Worm (Caenorhabditis elegans) whole organism, L3 larva: Measurements from ENCODE around the gene srd-67.
A peak's percentile ranks its signal among the peaks of the same experiment; 100 is the strongest.

Experiments
- ZK546.5 ChIP-seq: sonication (generic microtip); optimal IDR thresholded peaks from 2 replicates; lab custom pipeline; 2017; ENCODE audit warnings: missing biosample characterization, missing genetic modification characterization
- aly-2 ChIP-seq: fragments of 150-350 bp; optimal IDR thresholded peaks from 2 replicates; lab custom pipeline; 2014; ENCODE audit warnings: missing biosample characterization, missing genetic modification characterization
- ama-1 ChIP-seq: fragments of 150-350 bp; optimal IDR thresholded peaks from 2 replicates; lab custom pipeline; 2018
- ceh-16 ChIP-seq: sonication (generic microtip); optimal IDR thresholded peaks from 2 replicates; lab custom pipeline; 2017; ENCODE audit warnings: missing biosample characterization, missing genetic modification characterization
- ceh-28 ChIP-seq: fragments of 150-350 bp; optimal IDR thresholded peaks from 2 replicates; lab custom pipeline; 2014; ENCODE audit warnings: missing biosample characterization, missing genetic modification reagents, missing genetic modification characterization
- ceh-82 ChIP-seq: fragments of 150-350 bp; optimal IDR thresholded peaks from 2 replicates; lab custom pipeline; 2014; ENCODE audit warnings: missing biosample characterization, missing genetic modification characterization
- daf-12 ChIP-seq: fragments of 150-350 bp; optimal IDR thresholded peaks from 2 replicates; lab custom pipeline; 2014; ENCODE audit warnings: missing biosample characterization, missing genetic modification reagents, missing genetic modification characterization
- egl-27 ChIP-seq: sonication (generic microtip); optimal IDR thresholded peaks from 4 replicates; lab custom pipeline; 2017; ENCODE audit warnings: missing biosample characterization, missing genetic modification reagents, missing genetic modification characterization
- elt-2 ChIP-seq: sonication (generic microtip); optimal IDR thresholded peaks from 2 replicates; lab custom pipeline; 2016; ENCODE audit warnings: missing genetic modification reagents, mild to moderate bottlenecking, missing genetic modification characterization, missing compliant biosample characterization
- elt-3 ChIP-seq, 3 experiments: fragments of 150-350 bp in 1 of 3; sonication (generic microtip) in 2 of 3; optimal IDR thresholded peaks; 2 replicates in 2 of 3; 4 replicates in 1 of 3; lab custom pipeline; 2014 to 2017; ENCODE audit warnings: missing biosample characterization in 3 of 3, missing genetic modification characterization in 3 of 3
- eor-1 ChIP-seq, 2 experiments: fragments of 150-350 bp; optimal IDR thresholded peaks; 2 replicates each; lab custom pipeline; 2014 to 2018; ENCODE audit warnings: missing biosample characterization in 2 of 2, missing genetic modification characterization in 2 of 2
- fkh-10 ChIP-seq: sonication (generic microtip); optimal IDR thresholded peaks from 2 replicates; lab custom pipeline; 2017; ENCODE audit warnings: missing biosample characterization, missing genetic modification reagents, missing genetic modification characterization
- fkh-2 ChIP-seq: fragments of 150-350 bp; optimal IDR thresholded peaks from 2 replicates; lab custom pipeline; 2014; ENCODE audit warnings: missing biosample characterization, missing genetic modification reagents, missing genetic modification characterization
- lin-39 ChIP-seq: fragments of 150-350 bp; optimal IDR thresholded peaks from 2 replicates; lab custom pipeline; 2018; ENCODE audit warnings: missing biosample characterization, missing genetic modification reagents, missing genetic modification characterization
- lsy-12 ChIP-seq: sonication (generic microtip); optimal IDR thresholded peaks from 2 replicates; lab custom pipeline; 2016; ENCODE audit warnings: mild to moderate bottlenecking, missing genetic modification characterization, missing compliant biosample characterization
- mdl-1 ChIP-seq: fragments of 150-350 bp; optimal IDR thresholded peaks from 2 replicates; lab custom pipeline; 2014; ENCODE audit warnings: missing biosample characterization, missing genetic modification characterization
- mml-1 ChIP-seq: fragments of 150-350 bp; sonication (generic microtip); optimal IDR thresholded peaks from 3 replicates; lab custom pipeline; 2014; ENCODE audit warnings: missing biosample characterization, missing genetic modification characterization
- nfya-1 ChIP-seq: sonication (generic microtip); optimal IDR thresholded peaks from 2 replicates; lab custom pipeline; 2017; ENCODE audit warnings: missing genetic modification characterization, mild to moderate bottlenecking, missing compliant biosample characterization, antibody characterized with exemption, moderate library complexity; ENCODE audit not compliant: insufficient read depth
- nhr-11 ChIP-seq: fragments of 150-350 bp; optimal IDR thresholded peaks from 2 replicates; lab custom pipeline; 2014; ENCODE audit warnings: missing biosample characterization, missing genetic modification characterization
- nhr-25 ChIP-seq: sonication (generic microtip); optimal IDR thresholded peaks from 2 replicates; lab custom pipeline; 2017; ENCODE audit warnings: missing biosample characterization, missing genetic modification characterization
- nhr-28 ChIP-seq: fragments of 150-350 bp; optimal IDR thresholded peaks from 2 replicates; lab custom pipeline; 2014; ENCODE audit warnings: missing biosample characterization, missing genetic modification characterization
- nhr-43 ChIP-seq: sonication (generic microtip); optimal IDR thresholded peaks from 2 replicates; lab custom pipeline; 2016; ENCODE audit warnings: mild to moderate bottlenecking, missing genetic modification characterization, missing compliant biosample characterization; ENCODE audit not compliant: poor library complexity, severe bottlenecking
- nhr-67 ChIP-seq: fragments of 150-350 bp; optimal IDR thresholded peaks from 2 replicates; lab custom pipeline; 2014; ENCODE audit warnings: missing biosample characterization, missing genetic modification characterization
- nhr-76 ChIP-seq: fragments of 150-350 bp; sonication (generic microtip); optimal IDR thresholded peaks from 5 replicates; lab custom pipeline; 2014; ENCODE audit warnings: missing biosample characterization, missing genetic modification characterization
- nhr-77 ChIP-seq: fragments of 150-350 bp; optimal IDR thresholded peaks from 2 replicates; lab custom pipeline; 2014; ENCODE audit warnings: missing biosample characterization, missing genetic modification characterization
- pha-4 ChIP-seq: fragments of 150-350 bp; optimal IDR thresholded peaks from 2 replicates; lab custom pipeline; 2014; ENCODE audit warnings: missing biosample characterization, missing genetic modification reagents, missing genetic modification characterization
- pqm-1 ChIP-seq: fragments of 150-350 bp; optimal IDR thresholded peaks from 2 replicates; lab custom pipeline; 2017; ENCODE audit warnings: missing biosample characterization, missing genetic modification characterization, inconsistent platforms
- sea-2 ChIP-seq: fragments of 150-350 bp; sonication (generic microtip); optimal IDR thresholded peaks from 4 replicates; lab custom pipeline; 2014; ENCODE audit warnings: missing biosample characterization, missing genetic modification reagents, missing genetic modification characterization
- snpc-4 ChIP-seq: fragments of 150-350 bp; optimal IDR thresholded peaks from 2 replicates; lab custom pipeline; 2014; ENCODE audit warnings: missing biosample characterization, missing genetic modification characterization
- tbx-2 ChIP-seq: sonication (generic microtip); optimal IDR thresholded peaks from 2 replicates; lab custom pipeline; 2016; ENCODE audit warnings: mild to moderate bottlenecking, missing genetic modification characterization, missing compliant biosample characterization
- unc-39 ChIP-seq: sonication (generic microtip); optimal IDR thresholded peaks from 4 replicates; lab custom pipeline; 2017; ENCODE audit warnings: missing biosample characterization, missing genetic modification characterization
- unc-62 ChIP-seq: fragments of 150-350 bp; sonication (generic microtip); optimal IDR thresholded peaks from 4 replicates; lab custom pipeline; 2014; ENCODE audit warnings: missing biosample characterization, missing genetic modification reagents, missing genetic modification characterization
- zag-1 ChIP-seq: fragments of 150-350 bp; optimal IDR thresholded peaks from 2 replicates; lab custom pipeline; 2014; ENCODE audit warnings: missing biosample characterization, missing genetic modification characterization
- ztf-11 ChIP-seq: fragments of 150-350 bp; optimal IDR thresholded peaks from 2 replicates; lab custom pipeline; 2014; ENCODE audit warnings: missing biosample characterization, missing genetic modification characterization

srd-67 gene

ce11 chrIII:2245727-2246126 lies at the start of gene srd-67:
Gene srd-67, minus strand, starts transcription at chrIII:2245827.
- TF ChIP-seq unc-62 = no peak
- TF ChIP-seq tbx-2 (tag; lab: Kevin White, UChicago) = no peak
- TF ChIP-seq pqm-1 (tag; lab: Kevin White, UChicago) = no peak
- TF ChIP-seq nfya-1 (tag; lab: Kevin White, UChicago) = no peak
- no peak for TF ChIP-seq sea-2 (GFP tag; lab: Kevin White, UChicago)
- TF ChIP-seq eor-1 (tag; optimal IDR thresholded peaks at IDR 0.05; lab: Kevin White, UChicago) = no peak

- TF ChIP-seq nfya-1 (tag; lab: Kevin White, UChicago) (no peak), ztf-11 (tag; lab: Kevin White, UChicago) (no peak), ceh-82 (tag; lab: Kevin White, UChicago) (no peak), nhr-25 (tag; lab: Kevin White, UChicago) (no peak), daf-12 (no peak), elt-2 (tag; lab: Kevin White, UChicago) (peak; percentile 64), lin-39 (tag; lab: Kevin White, UChicago) (no peak), fkh-10 (GFP tag; lab: Kevin White, UChicago) (no peak), nhr-76 (tag; lab: Kevin White, UChicago) (no peak), eor-1 (tag; optimal IDR thresholded peaks at IDR 0.05; lab: Kevin White, UChicago) (no peak), nhr-11 (no peak), egl-27 (no peak), aly-2 (no peak), ZK546.5 (tag; lab: Kevin White, UChicago) (no peak), snpc-4 (tag; lab: Kevin White, UChicago) (no peak), nhr-28 (tag; lab: Kevin White, UChicago) (no peak), lsy-12 (tag; lab: Kevin White, UChicago) (no peak), unc-62 (no peak), fkh-2 (no peak), pha-4 (peak; percentile 99), pqm-1 (tag; lab: Kevin White, UChicago) (peak; percentile 69), mdl-1 (tag; lab: Kevin White, UChicago) (no peak)
Measured at ce11 chrIII:2294736-2295135, 49.1 kb upstream of the srd-67 start.

- peak; percentile 59 for TF ChIP-seq elt-2 (tag; lab: Kevin White, UChicago)
- no peak for TF ChIP-seq pha-4
- TF ChIP-seq unc-39 (tag; lab: Kevin White, UChicago) = no peak
- no peak for TF ChIP-seq nhr-77
- peak; percentile 41 for TF ChIP-seq pqm-1 (tag; lab: Kevin White, UChicago)
- TF ChIP-seq tbx-2 (tag; lab: Kevin White, UChicago) = no peak
Measured at ce11 chrIII:2291139-2291538, 45.5 kb upstream of the srd-67 start, which contains the start of gene fbxa-219. Gene fbxa-219, plus strand, starts transcription at chrIII:2291415.

ce11 chrIII:2288261-2288660 lies 42.6 kb upstream of the srd-67 start:
- TF ChIP-seq nhr-43 (tag; lab: Kevin White, UChicago) (no peak), nhr-76 (tag; lab: Kevin White, UChicago) (no peak), nhr-67 (no peak), elt-3 (tag; optimal IDR thresholded peaks at IDR 0.05; lab: Kevin White, UChicago) (no peak), mml-1 (tag; lab: Kevin White, UChicago) (no peak), zag-1 (tag; lab: Kevin White, UChicago) (no peak), ama-1 (lab: Kevin White, UChicago) (no peak), pha-4 (no peak), sea-2 (GFP tag; lab: Kevin White, UChicago) (no peak), unc-39 (tag; lab: Kevin White, UChicago) (no peak), ceh-16 (tag; lab: Kevin White, UChicago) (no peak), snpc-4 (tag; lab: Kevin White, UChicago) (no peak)

- TF ChIP-seq ceh-28 (tag; lab: Kevin White, UChicago) (peak; percentile 97), mdl-1 (tag; lab: Kevin White, UChicago) (no peak)
- TF ChIP-seq, all 47 proteins: peak for 1
Measured at ce11 chrIII:2283341-2283847, 37.8 kb upstream of the srd-67 start.
